Worm (Caenorhabditis elegans) whole organism, L2 larva: Measurements from ENCODE around the gene fbxa-153.

Experiments used
- C34F6.9 ChIP-seq: fragments of 150-350 bp; optimal IDR thresholded peaks from 2 replicates; lab custom pipeline; 2014; ENCODE audit warnings: missing biosample characterization, missing genetic modification characterization
- F13H6.1 ChIP-seq: sonication (generic microtip); optimal IDR thresholded peaks from 2 replicates; lab custom pipeline; 2016; ENCODE audit warnings: missing genetic modification characterization, missing compliant biosample characterization
- R02D3.7 ChIP-seq: fragments of 150-350 bp; optimal IDR thresholded peaks from 2 replicates; lab custom pipeline; 2014; ENCODE audit warnings: missing biosample characterization, missing genetic modification characterization
- Y55F3AM.14 ChIP-seq: fragments of 200-800 bp; sonication (Bioruptor generic); optimal IDR thresholded peaks from 2 replicates; lab custom pipeline; 2018; ENCODE audit warnings: mild to moderate bottlenecking, missing genetic modification characterization, missing compliant biosample characterization
- ZK546.5 ChIP-seq: sonication (generic microtip); optimal IDR thresholded peaks from 2 replicates; lab custom pipeline; 2017; ENCODE audit warnings: missing biosample characterization, missing genetic modification characterization
- aly-2 ChIP-seq: fragments of 150-350 bp; optimal IDR thresholded peaks from 2 replicates; lab custom pipeline; 2014; ENCODE audit warnings: missing biosample characterization, missing genetic modification characterization
- ama-1 ChIP-seq: fragments of 150-350 bp; optimal IDR thresholded peaks from 2 replicates; lab custom pipeline; 2018; ENCODE audit warnings: inconsistent platforms
- blmp-1 ChIP-seq: sonication (generic microtip); optimal IDR thresholded peaks from 2 replicates; lab custom pipeline; 2017; ENCODE audit warnings: missing genetic modification characterization, mild to moderate bottlenecking, missing compliant biosample characterization, antibody characterized with exemption, moderate library complexity; ENCODE audit not compliant: insufficient read depth
- ceh-16 ChIP-seq: fragments of 150-350 bp; optimal IDR thresholded peaks from 2 replicates; lab custom pipeline; 2014; ENCODE audit warnings: missing biosample characterization, missing genetic modification characterization
- ceh-82 ChIP-seq: fragments of 150-350 bp; optimal IDR thresholded peaks from 2 replicates; lab custom pipeline; 2014; ENCODE audit warnings: missing biosample characterization, missing genetic modification characterization
- crh-2 ChIP-seq: sonication (generic microtip); optimal IDR thresholded peaks from 2 replicates; lab custom pipeline; 2017; ENCODE audit warnings: missing biosample characterization, missing genetic modification characterization
- dmd-4 ChIP-seq: sonication (generic microtip); optimal IDR thresholded peaks from 2 replicates; lab custom pipeline; 2017; ENCODE audit warnings: missing biosample characterization, missing genetic modification characterization
- elt-1 ChIP-seq: fragments of 150-350 bp; optimal IDR thresholded peaks from 2 replicates; lab custom pipeline; 2014; ENCODE audit warnings: missing biosample characterization, missing genetic modification characterization
- elt-3 ChIP-seq: sonication (generic microtip); optimal IDR thresholded peaks from 2 replicates; lab custom pipeline; 2017; ENCODE audit warnings: missing biosample characterization, missing genetic modification characterization
- fos-1 ChIP-seq: fragments of 150-350 bp; optimal IDR thresholded peaks from 2 replicates; lab custom pipeline; 2014; ENCODE audit warnings: missing biosample characterization, missing genetic modification characterization
- gmeb-1 ChIP-seq: fragments of 150-350 bp; optimal IDR thresholded peaks from 2 replicates; lab custom pipeline; 2014; ENCODE audit warnings: missing biosample characterization, missing genetic modification characterization
- lin-11 ChIP-seq: fragments of 150-350 bp; sonication (generic microtip); optimal IDR thresholded peaks from 2 replicates; lab custom pipeline; 2014; ENCODE audit warnings: missing biosample characterization, missing genetic modification characterization, inconsistent platforms, mixed read lengths
- lin-13 ChIP-seq: fragments of 150-350 bp; optimal IDR thresholded peaks from 2 replicates; lab custom pipeline; 2014; ENCODE audit warnings: missing biosample characterization, missing genetic modification reagents, missing genetic modification characterization
- lin-39 ChIP-seq: fragments of 150-350 bp; optimal IDR thresholded peaks from 2 replicates; lab custom pipeline; 2014; ENCODE audit warnings: missing biosample characterization, missing genetic modification reagents, missing genetic modification characterization
- lsy-2 ChIP-seq, 2 experiments: fragments of 150-350 bp in 1 of 2; sonication (generic microtip) in 1 of 2; optimal IDR thresholded peaks; 2 replicates each; lab custom pipeline; 2014 to 2017; ENCODE audit warnings: missing biosample characterization in 2 of 2, missing genetic modification characterization in 2 of 2
- mab-5 ChIP-seq: fragments of 150-350 bp; optimal IDR thresholded peaks from 2 replicates; lab custom pipeline; 2014; ENCODE audit warnings: missing biosample characterization, missing genetic modification characterization
- nhr-12 ChIP-seq: fragments of 150-350 bp; optimal IDR thresholded peaks from 2 replicates; lab custom pipeline; 2014; ENCODE audit warnings: missing biosample characterization, missing genetic modification characterization
- nhr-129 ChIP-seq: fragments of 150-350 bp; optimal IDR thresholded peaks from 2 replicates; lab custom pipeline; 2014; ENCODE audit warnings: missing biosample characterization, missing genetic modification characterization
- nhr-21 ChIP-seq: fragments of 150-350 bp; optimal IDR thresholded peaks from 2 replicates; lab custom pipeline; 2014; ENCODE audit warnings: missing biosample characterization, missing genetic modification characterization
- nhr-25 ChIP-seq: fragments of 150-350 bp; sonication (generic microtip); optimal IDR thresholded peaks from 3 replicates; lab custom pipeline; 2014; ENCODE audit warnings: missing biosample characterization, missing genetic modification characterization
- nhr-6 ChIP-seq: fragments of 150-350 bp; optimal IDR thresholded peaks from 2 replicates; lab custom pipeline; 2014; ENCODE audit warnings: missing biosample characterization, missing genetic modification characterization
- nhr-77 ChIP-seq: fragments of 150-350 bp; optimal IDR thresholded peaks from 2 replicates; lab custom pipeline; 2014; ENCODE audit warnings: missing biosample characterization, missing genetic modification characterization
- sem-4 ChIP-seq: fragments of 150-350 bp; optimal IDR thresholded peaks from 2 replicates; lab custom pipeline; 2014; ENCODE audit warnings: missing biosample characterization, missing genetic modification reagents, missing genetic modification characterization
- skn-1 ChIP-seq: sonication (generic microtip); optimal IDR thresholded peaks from 2 replicates; lab custom pipeline; 2017; ENCODE audit warnings: missing biosample characterization, missing genetic modification characterization
- sma-3 ChIP-seq: sonication (generic microtip); optimal IDR thresholded peaks from 2 replicates; lab custom pipeline; 2016; ENCODE audit warnings: missing genetic modification reagents, missing genetic modification characterization, missing compliant biosample characterization
- sma-9 ChIP-seq, 2 experiments: fragments of 150-350 bp in 1 of 2; sonication (generic microtip) in 1 of 2; optimal IDR thresholded peaks; 2 replicates each; lab custom pipeline; 2014 to 2016; ENCODE audit warnings: missing genetic modification characterization in 2 of 2, mild to moderate bottlenecking in 1 of 2, missing biosample characterization in 1 of 2, missing compliant biosample characterization in 1 of 2, missing genetic modification reagents in 1 of 2, moderate library complexity in 1 of 2
- snpc-4 ChIP-seq: fragments of 150-350 bp; optimal IDR thresholded peaks from 2 replicates; lab custom pipeline; 2014; ENCODE audit warnings: missing biosample characterization, missing genetic modification characterization
- unc-39 ChIP-seq: fragments of 150-350 bp; optimal IDR thresholded peaks from 2 replicates; lab custom pipeline; 2014; ENCODE audit warnings: missing biosample characterization, missing genetic modification characterization
- unc-55 ChIP-seq: fragments of 150-350 bp; sonication (generic microtip); optimal IDR thresholded peaks from 3 replicates; lab custom pipeline; 2014; ENCODE audit warnings: missing biosample characterization, missing genetic modification reagents, missing genetic modification characterization
- unc-62 ChIP-seq: fragments of 150-350 bp; optimal IDR thresholded peaks from 2 replicates; lab custom pipeline; 2014; ENCODE audit warnings: missing biosample characterization, missing genetic modification reagents, missing genetic modification characterization
- ztf-1 ChIP-seq: fragments of 200-800 bp; sonication (Bioruptor generic); conservative IDR thresholded peaks from 2 replicates; pipeline ENCODE4 v1.3.6; 2022; ENCODE audit warnings: missing genetic modification characterization, missing compliant biosample characterization
- ztf-11 ChIP-seq: sonication (generic microtip); optimal IDR thresholded peaks from 2 replicates; lab custom pipeline; 2017; ENCODE audit warnings: missing biosample characterization, missing genetic modification characterization
- ztf-4 ChIP-seq: fragments of 150-350 bp; optimal IDR thresholded peaks from 2 replicates; lab custom pipeline; 2014; ENCODE audit warnings: missing biosample characterization, missing genetic modification characterization

Gene fbxa-153

ce11 chrV:15571006-15571526, 39.1 kb downstream of the fbxa-153 start, which contains the start of gene fbxa-95:
fbxa-95 (plus strand) TSS chrV:15571476.
- TF ChIP-seq nhr-21 (tag; lab: Kevin White, UChicago) (no peak), crh-2 (tag; lab: Kevin White, UChicago) (no peak), elt-3 (tag; lab: Kevin White, UChicago) (no peak), lsy-2 (tag; optimal IDR thresholded peaks at IDR 0.05; lab: Kevin White, UChicago) (no peak)

- peak in 1 of 2 experiments; percentile 80 for TF ChIP-seq lsy-2 (tag; optimal IDR thresholded peaks at IDR 0.05; lab: Kevin White, UChicago)
- peak; percentile 22 for TF ChIP-seq snpc-4 (tag; lab: Kevin White, UChicago)
- TF ChIP-seq ceh-16 (tag; lab: Kevin White, UChicago) = peak; percentile 25
- TF ChIP-seq F13H6.1 (tag; lab: Kevin White, UChicago) = peak; percentile 37
- TF ChIP-seq nhr-6 = peak; percentile 36
- no peak for TF ChIP-seq lin-11
- TF ChIP-seq gmeb-1 (tag; lab: Kevin White, UChicago) = peak; percentile 93
- TF ChIP-seq ZK546.5 = no peak
- peak; percentile 77 for TF ChIP-seq nhr-129 (tag; lab: Kevin White, UChicago)
- peak; percentile 40 for TF ChIP-seq nhr-21 (tag; lab: Kevin White, UChicago)
- no peak for TF ChIP-seq ztf-4 (tag; lab: Kevin White, UChicago)
- no peak for TF ChIP-seq dmd-4 (tag; lab: Kevin White, UChicago)
- peak; percentile 88 for TF ChIP-seq unc-55 (GFP tag; lab: Kevin White, UChicago)
- peak; percentile 95 for TF ChIP-seq ama-1
- TF ChIP-seq skn-1 = no peak
- peak; percentile 66 for TF ChIP-seq C34F6.9
- TF ChIP-seq lin-13 = peak; percentile 26
- peak; percentile 27 for TF ChIP-seq fos-1 (tag; lab: Kevin White, UChicago)
- TF ChIP-seq nhr-25 = peak; percentile 40
- TF ChIP-seq sma-3 (GFP tag; lab: Kevin White, UChicago) = peak; percentile 39
- peak; percentile 61 for TF ChIP-seq crh-2 (tag; lab: Kevin White, UChicago)
- peak; percentile 44 for TF ChIP-seq sma-9 (GFP tag; optimal IDR thresholded peaks at IDR 0.05; lab: Kevin White, UChicago)
- no peak for TF ChIP-seq sma-9 (tag; optimal IDR thresholded peaks at IDR 0.05; lab: Kevin White, UChicago)
- peak; percentile 84 for TF ChIP-seq R02D3.7 (tag; lab: Kevin White, UChicago)
- TF ChIP-seq, all 48 proteins: peak for 18
Measured at ce11 chrV:15569702-15570430, 40.3 kb downstream of the fbxa-153 start, which contains the start of gene lsm-5. lsm-5 (plus strand) TSS chrV:15570380.

- TF ChIP-seq sem-4 (tag; lab: Kevin White, UChicago) = no peak
- peak; percentile 69 for TF ChIP-seq ama-1
- TF ChIP-seq, all 48 proteins: peak for 1
Measured at ce11 chrV:15568381-15568780, 41.8 kb downstream of the fbxa-153 start.

DNA sequence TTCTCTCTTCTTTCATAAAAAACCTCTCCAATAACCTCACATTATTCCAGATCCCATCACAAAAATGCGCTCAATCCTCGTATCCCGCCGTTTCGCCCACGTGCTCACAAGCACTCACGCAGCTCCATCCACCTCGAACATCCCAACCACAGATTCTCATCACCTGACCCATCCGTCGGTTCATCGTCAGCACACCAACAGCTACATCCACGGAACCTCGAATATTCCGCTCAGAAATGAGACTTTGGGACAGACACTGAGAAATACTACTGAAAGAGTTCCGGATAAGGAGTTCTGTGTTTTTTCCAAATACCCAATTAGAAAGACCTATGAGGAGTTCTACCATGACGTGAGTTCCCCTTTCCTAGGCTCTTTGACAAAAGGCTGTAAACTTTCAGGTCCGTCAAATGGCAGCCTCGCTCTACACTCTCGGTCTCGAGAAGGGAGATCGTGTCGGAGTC, 42.8 kb downstream of the fbxa-153 start, which contains the start of gene acs-2:
Gene acs-2 (plus strand): TSS at position 51 of the 461 bp plus-strand sequence.
- TF ChIP-seq ztf-11 (tag; lab: Kevin White, UChicago) (no peak), nhr-12 (tag; lab: Kevin White, UChicago) (no peak), sma-9 (GFP tag; optimal IDR thresholded peaks at IDR 0.05; lab: Kevin White, UChicago) (no peak), sma-9 (tag; optimal IDR thresholded peaks at IDR 0.05; lab: Kevin White, UChicago) (no peak), aly-2 (tag; lab: Kevin White, UChicago) (no peak), unc-62 (no peak), crh-2 (tag; lab: Kevin White, UChicago) (no peak)

ce11 chrV:15566511-15567178, 43.5 kb downstream of the fbxa-153 start:
- TF ChIP-seq gmeb-1 (tag; lab: Kevin White, UChicago) = peak; percentile 70
- no peak for TF ChIP-seq nhr-77 (tag; lab: Kevin White, UChicago)
- peak; percentile 25 for TF ChIP-seq lin-13
- no peak for TF ChIP-seq ZK546.5
- TF ChIP-seq lsy-2 (tag; optimal IDR thresholded peaks at IDR 0.05; lab: Kevin White, UChicago) = peak in 1 of 2 experiments; percentile 84
- no peak for TF ChIP-seq ztf-1 (GFP tag; lab: Robert Waterston, UW)
- no peak for TF ChIP-seq ztf-11 (tag; lab: Kevin White, UChicago)
- TF ChIP-seq elt-1 (tag; lab: Kevin White, UChicago) = no peak
- TF ChIP-seq F13H6.1 (tag; lab: Kevin White, UChicago) = peak; percentile 81
- TF ChIP-seq sem-4 (tag; lab: Kevin White, UChicago) = peak; percentile 73
- TF ChIP-seq unc-39 = no peak
- TF ChIP-seq lin-39 (tag; lab: Kevin White, UChicago) = no peak
- TF ChIP-seq ztf-4 (tag; lab: Kevin White, UChicago) = peak; percentile 42
- peak; percentile 50 for TF ChIP-seq sma-3 (GFP tag; lab: Kevin White, UChicago)
- no peak for TF ChIP-seq Y55F3AM.14 (GFP tag; lab: Kevin White, UChicago)
- TF ChIP-seq blmp-1 (tag; lab: Kevin White, UChicago) = peak; percentile 40
- no peak for TF ChIP-seq ceh-82 (tag; lab: Kevin White, UChicago)
- TF ChIP-seq nhr-25 = peak; percentile 70
- peak; percentile 95 for TF ChIP-seq ama-1
- TF ChIP-seq unc-55 (GFP tag; lab: Kevin White, UChicago) = peak; percentile 6
- no peak for TF ChIP-seq elt-3 (tag; lab: Kevin White, UChicago)
- TF ChIP-seq nhr-12 (tag; lab: Kevin White, UChicago) = no peak
- peak; percentile 76 for TF ChIP-seq mab-5
- peak; percentile 76 for TF ChIP-seq C34F6.9
- TF ChIP-seq skn-1 = no peak
- peak; percentile 63 for TF ChIP-seq snpc-4 (tag; lab: Kevin White, UChicago)
